Fruit fly (Drosophila melanogaster): ENCODE data around the gene CG9705.
A peak's percentile ranks its signal among the peaks of the same experiment; 100 is the strongest.

CG9705 gene

DNA sequence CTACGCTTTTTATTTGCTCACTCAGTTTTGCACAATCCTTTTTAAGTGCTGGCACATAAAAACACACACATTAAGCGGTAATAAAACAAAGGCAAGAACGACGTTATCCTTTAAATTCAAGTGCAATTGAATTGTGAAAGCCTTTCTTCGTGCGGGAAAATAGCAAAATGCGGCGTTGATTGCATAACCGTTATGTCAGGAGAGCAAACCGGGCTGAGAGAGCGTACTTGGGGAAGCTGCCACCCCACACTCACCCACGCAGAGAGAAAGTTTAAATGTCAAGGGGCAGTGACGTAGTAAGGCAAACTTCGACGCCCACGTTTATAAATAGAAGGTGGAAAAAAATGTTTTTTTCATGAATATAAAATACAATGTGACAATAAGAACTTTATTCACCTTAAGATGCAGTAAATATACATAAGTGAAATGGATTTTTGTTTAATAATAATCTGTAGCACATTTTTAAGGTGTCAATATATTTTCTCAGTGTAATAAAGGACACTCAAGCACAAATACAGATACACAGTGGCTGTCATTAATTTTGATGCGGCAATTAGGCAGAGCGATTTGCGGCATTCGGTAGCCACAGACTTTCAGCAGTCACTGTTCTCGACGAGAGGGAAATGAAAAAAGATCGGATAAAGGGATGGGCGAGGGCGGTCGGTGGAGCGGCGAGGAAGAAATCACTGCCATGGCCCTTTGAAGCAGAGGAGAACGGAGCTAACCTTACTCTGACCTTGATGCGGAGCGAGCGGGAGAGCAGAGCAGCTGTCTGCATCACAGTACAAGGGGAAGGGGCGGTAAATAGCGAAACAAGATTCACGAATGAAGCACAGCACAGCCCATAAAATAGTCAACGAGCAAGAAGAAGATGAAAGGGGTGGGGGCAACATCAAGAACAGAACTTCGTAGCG is 26.2 kb downstream of the CG9705 start (continued):
- peak; percentile 87 for TF ChIP-seq CG18599 (GFP tag; optimal IDR thresholded peaks at IDR 0.05)
- peak; percentile 55 for TF ChIP-seq CG18262 (tag; optimal IDR thresholded peaks at IDR 0.05)
- no peak for TF ChIP-seq tup (GFP tag; optimal IDR thresholded peaks at IDR 0.05)
- TF ChIP-seq fd64A (GFP tag; optimal IDR thresholded peaks at IDR 0.05), result no peak
- no peak for TF ChIP-seq NC2β (GFP tag; optimal IDR thresholded peaks at IDR 0.05)
- peak; percentile 21 for TF ChIP-seq Asciz (GFP tag; optimal IDR thresholded peaks at IDR 0.05)
- TF ChIP-seq CG7928 (GFP tag; optimal IDR thresholded peaks at IDR 0.05), result no peak
- no peak for TF ChIP-seq usp (GFP tag; optimal IDR thresholded peaks at IDR 0.05)
- peak; percentile 29 for TF ChIP-seq Sox100B (GFP tag; optimal IDR thresholded peaks at IDR 0.05)
- no peak for TF ChIP-seq CG6791 (GFP tag; IDR thresholded peaks at IDR 0.05; ENCODE audit: partially characterized antibody)
- TF ChIP-seq Taf1 (GFP tag; IDR thresholded peaks at IDR 0.05), result no peak
- peak; percentile 2 for TF ChIP-seq CG16815 (GFP tag; optimal IDR thresholded peaks at IDR 0.05)
- TF ChIP-seq grau (tag; optimal IDR thresholded peaks at IDR 0.05), result peak; percentile 66
- no peak for TF ChIP-seq shn (GFP tag; optimal IDR thresholded peaks at IDR 0.05)
- peak; percentile 46 for TF ChIP-seq Dek (tag; optimal IDR thresholded peaks at IDR 0.05)
- peak; percentile 90 for TF ChIP-seq ftz-f1 (GFP tag; optimal IDR thresholded peaks at IDR 0.05)
- TF ChIP-seq CG8359 (GFP tag; optimal IDR thresholded peaks at IDR 0.05; ENCODE audit: borderline replicate concordance), result no peak
- no peak for TF ChIP-seq nerfin-1 (tag; optimal IDR thresholded peaks at IDR 0.05)
- no peak for TF ChIP-seq Ada2b (GFP tag; IDR thresholded peaks at IDR 0.05)
- TF ChIP-seq CG33213 (GFP tag; optimal IDR thresholded peaks at IDR 0.05), result no peak
- no peak for TF ChIP-seq sna (GFP tag; IDR thresholded peaks at IDR 0.05; ENCODE audit: partially characterized antibody)
- TF ChIP-seq nerfin-2 (GFP tag; IDR thresholded peaks at IDR 0.05; ENCODE audit: partially characterized antibody), result no peak
- peak; percentile 67 for TF ChIP-seq CG13894 (tag; optimal IDR thresholded peaks at IDR 0.05)
- TF ChIP-seq CG1233 (GFP tag; optimal IDR thresholded peaks at IDR 0.05), result no peak
- TF ChIP-seq gfzf (GFP tag; optimal IDR thresholded peaks at IDR 0.05), result no peak
- TF ChIP-seq CG6254 (GFP tag; optimal IDR thresholded peaks at IDR 0.05), result no peak
- no peak for TF ChIP-seq Jarid2 (GFP tag; optimal IDR thresholded peaks at IDR 0.05)
- TF ChIP-seq CG31441 (GFP tag; IDR thresholded peaks at IDR 0.05), result peak; percentile 21; the same call in 1 of the 2 replicates
- no peak for TF ChIP-seq ab (GFP tag; optimal IDR thresholded peaks at IDR 0.05)
- TF ChIP-seq CG3838 (GFP tag; optimal IDR thresholded peaks at IDR 0.05), result no peak
- no peak for TF ChIP-seq pan (optimal IDR thresholded peaks at IDR 0.05)
- TF ChIP-seq pan (GFP tag; optimal IDR thresholded peaks at IDR 0.05 in 1 of 2, IDR thresholded peaks at IDR 0.05 in 1 of 2), result no peak
- peak; percentile 5 for TF ChIP-seq CG18764 (GFP tag; optimal IDR thresholded peaks at IDR 0.05)
- TF ChIP-seq vfl (GFP tag; optimal IDR thresholded peaks at IDR 0.05), result no peak
- TF ChIP-seq CG10959 (GFP tag; IDR thresholded peaks at IDR 0.05), result no peak
- peak; percentile 44 for TF ChIP-seq CG2202 (tag; optimal IDR thresholded peaks at IDR 0.05)
- no peak for TF ChIP-seq ase (GFP tag; IDR thresholded peaks at IDR 0.05)
- TF ChIP-seq psq (GFP tag; optimal IDR thresholded peaks at IDR 0.05), result no peak
- TF ChIP-seq CG6683 (GFP tag; optimal IDR thresholded peaks at IDR 0.05), result peak; percentile 50
- TF ChIP-seq cad (GFP tag; optimal IDR thresholded peaks at IDR 0.05), result no peak
- no peak for TF ChIP-seq CG34224 (GFP tag; IDR thresholded peaks at IDR 0.05; ENCODE audit: partially characterized antibody)
- TF ChIP-seq CG14050 (GFP tag; IDR thresholded peaks at IDR 0.05), result peak; percentile 15; the same call in 2 of the 3 replicates
- no peak for TF ChIP-seq CG1024 (GFP tag; IDR thresholded peaks at IDR 0.05)
- no peak for TF ChIP-seq CG10462 (GFP tag; optimal IDR thresholded peaks at IDR 0.05)
- TF ChIP-seq dysf (GFP tag; IDR thresholded peaks at IDR 0.05), result peak; percentile 63; the same call in 2 of the 3 replicates
- peak; percentile 59 for TF ChIP-seq Dip3 (GFP tag; optimal IDR thresholded peaks at IDR 0.05)
- TF ChIP-seq CG42726 (GFP tag; IDR thresholded peaks at IDR 0.05; ENCODE audit: partially characterized antibody), result no peak
- TF ChIP-seq Hr39 (optimal IDR thresholded peaks at IDR 0.05), result no peak
- peak; percentile 39; the same call in 1 of the 2 replicates for TF ChIP-seq CG16779 (GFP tag; IDR thresholded peaks at IDR 0.05)

All from whole organism, embryonic.